In the genomic region with DNA sequence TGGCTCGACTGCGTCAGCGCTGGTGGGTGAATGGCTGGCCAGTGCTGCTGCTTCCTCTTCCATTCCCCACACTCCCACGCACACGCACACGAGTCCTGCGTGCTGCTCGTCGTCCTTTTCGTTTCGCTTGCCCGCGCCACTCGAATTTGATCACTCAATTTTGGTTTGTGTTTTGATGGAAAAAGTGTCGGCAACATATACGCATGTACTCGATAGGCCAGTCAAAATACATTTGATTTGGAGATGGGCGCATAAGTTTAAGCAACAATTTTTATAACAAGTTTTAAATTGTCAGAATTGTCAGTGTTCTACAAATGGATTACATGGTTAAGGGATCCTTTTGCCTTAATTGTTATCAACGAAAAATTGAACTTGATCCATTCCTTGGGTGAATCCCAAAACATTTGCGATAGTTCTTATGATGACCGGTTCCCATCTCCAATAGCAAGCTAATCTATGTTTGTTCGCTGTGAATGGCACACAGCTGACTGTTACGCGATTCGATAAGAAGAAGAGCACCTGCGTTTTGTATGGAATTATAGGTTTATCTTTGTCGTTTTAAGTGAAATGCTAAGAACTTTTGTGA, we compare ENCODE assay signal across 2 fruit fly cellular contexts.
TF ChIP-seq lines count a peak whose summit lies in the region.

A gene (minus strand): TSS at position 295 of the 586 bp plus-strand sequence.
A gene (plus strand): TSS at position 487 of the 586 bp plus-strand sequence.

TF ChIP-seq in whole organism, embryonic, 481 proteins besides CTCF, POLR2A, EP300 and RAD21 (continued from another document and continues in another):
- TF ChIP-seq ATbp (GFP tag; optimal IDR thresholded peaks at IDR 0.05; lab: Kevin White, UChicago) (no peak), CG8924 (tag; optimal IDR thresholded peaks at IDR 0.05; lab: Kevin White, UChicago) (peak; percentile 36), Gsc (GFP tag; IDR thresholded peaks at IDR 0.05; lab: Robert Waterston, UW) (no peak), Aef1 (GFP tag; IDR thresholded peaks at IDR 0.05; lab: Robert Waterston, UW) (0 out of 3 replicates have a peak, but pooled peaks have one; percentile 17), emc (GFP tag; optimal IDR thresholded peaks at IDR 0.05; lab: Kevin White, UChicago) (no peak), scrt (GFP tag; optimal IDR thresholded peaks at IDR 0.05; lab: Kevin White, UChicago) (no peak), CG18011 (GFP tag; optimal IDR thresholded peaks at IDR 0.05; lab: Kevin White, UChicago) (peak; percentile 64), CG18476 (GFP tag; optimal IDR thresholded peaks at IDR 0.05; lab: Kevin White, UChicago) (no peak), CG10321 (GFP tag; IDR thresholded peaks at IDR 0.05; lab: Robert Waterston, UW) (no peak), tx (GFP tag; optimal IDR thresholded peaks at IDR 0.05; lab: Kevin White, UChicago) (peak; percentile 55), CG2120 (GFP tag; optimal IDR thresholded peaks at IDR 0.05; lab: Kevin White, UChicago) (peak; percentile 69), Sox102F (GFP tag; optimal IDR thresholded peaks at IDR 0.05; lab: Kevin White, UChicago) (no peak), CG11247 (GFP tag; IDR thresholded peaks at IDR 0.05; lab: Robert Waterston, UW) (no peak), dysf (GFP tag; IDR thresholded peaks at IDR 0.05; lab: Robert Waterston, UW) (peak; percentile 23; the same call in 1 of the 3 replicates), tgo (GFP tag; IDR thresholded peaks at IDR 0.05; lab: Robert Waterston, UW) (no peak), CG8281 (tag; optimal IDR thresholded peaks at IDR 0.05; lab: Kevin White, UChicago) (no peak), CG10147 (GFP tag; optimal IDR thresholded peaks at IDR 0.05; lab: Kevin White, UChicago) (no peak), Xbp1 (GFP tag; optimal IDR thresholded peaks at IDR 0.05; lab: Kevin White, UChicago) (peak; percentile 56), BEAF-32 (GFP tag; optimal IDR thresholded peaks at IDR 0.05; lab: Kevin White, UChicago) (peak; percentile 89), fu2 (GFP tag; optimal IDR thresholded peaks at IDR 0.05; lab: Kevin White, UChicago) (peak; percentile 44), CG18619 (GFP tag; optimal IDR thresholded peaks at IDR 0.05; lab: Kevin White, UChicago) (peak; percentile 24), Hr78 (GFP tag; optimal IDR thresholded peaks at IDR 0.05; lab: Kevin White, UChicago) (no peak), CG6854 (GFP tag; optimal IDR thresholded peaks at IDR 0.05; lab: Kevin White, UChicago) (no peak), CG31388 (GFP tag; optimal IDR thresholded peaks at IDR 0.05; lab: Kevin White, UChicago) (no peak), Sin3A (optimal IDR thresholded peaks at IDR 0.05; lab: Kevin White, UChicago) (peak; percentile 97), Rx (GFP tag; IDR thresholded peaks at IDR 0.05; lab: Robert Waterston, UW) (no peak), z (GFP tag; IDR thresholded peaks at IDR 0.05; lab: Robert Waterston, UW) (no peak), en (GFP tag; optimal IDR thresholded peaks at IDR 0.05; lab: Kevin White, UChicago) (no peak), Dp (GFP tag; optimal IDR thresholded peaks at IDR 0.05; lab: Kevin White, UChicago) (no peak), CkIIα-i1 (GFP tag; IDR thresholded peaks at IDR 0.05; lab: Robert Waterston, UW) (no peak), vfl (GFP tag; optimal IDR thresholded peaks at IDR 0.05; lab: Kevin White, UChicago) (peak; percentile 19), Myb (GFP tag; optimal IDR thresholded peaks at IDR 0.05; lab: Kevin White, UChicago) (peak; percentile 34), CG14710 (tag; optimal IDR thresholded peaks at IDR 0.05; lab: Kevin White, UChicago) (peak; percentile 64), Bdp1 (GFP tag; optimal IDR thresholded peaks at IDR 0.05; lab: Kevin White, UChicago) (no peak), gcm (GFP tag; optimal IDR thresholded peaks at IDR 0.05; lab: Kevin White, UChicago) (no peak), CG8359 (GFP tag; optimal IDR thresholded peaks at IDR 0.05; lab: Kevin White, UChicago; ENCODE audit: borderline replicate concordance) (no peak), Hr39 (optimal IDR thresholded peaks at IDR 0.05; lab: Kevin White, UChicago) (no peak), oc (tag; optimal IDR thresholded peaks at IDR 0.05; lab: Kevin White, UChicago) (no peak), CG33213 (GFP tag; optimal IDR thresholded peaks at IDR 0.05; lab: Kevin White, UChicago) (peak; percentile 26), CG1529 (GFP tag; optimal IDR thresholded peaks at IDR 0.05; lab: Kevin White, UChicago) (no peak), dati (GFP tag; IDR thresholded peaks at IDR 0.05; lab: Robert Waterston, UW) (no peak), HLH54F (GFP tag; optimal IDR thresholded peaks at IDR 0.05; lab: Kevin White, UChicago) (peak; percentile 47), CG14667 (GFP tag; IDR thresholded peaks at IDR 0.05; lab: Robert Waterston, UW) (no peak), sens-2 (GFP tag; IDR thresholded peaks at IDR 0.05; lab: Robert Waterston, UW) (no peak), az2 (GFP tag; optimal IDR thresholded peaks at IDR 0.05; lab: Kevin White, UChicago) (peak; percentile 34), bab2 (GFP tag; optimal IDR thresholded peaks at IDR 0.05; lab: Kevin White, UChicago) (no peak), Fer1 (GFP tag; optimal IDR thresholded peaks at IDR 0.05; lab: Kevin White, UChicago) (no peak), lola (GFP tag; optimal IDR thresholded peaks at IDR 0.05; lab: Kevin White, UChicago) (peak in 1 of 3 experiments; percentile 53), CG7987 (GFP tag; optimal IDR thresholded peaks at IDR 0.05; lab: Kevin White, UChicago) (no peak), her (GFP tag; optimal IDR thresholded peaks at IDR 0.05; lab: Kevin White, UChicago) (no peak), CG32767 (GFP tag; IDR thresholded peaks at IDR 0.05; lab: Robert Waterston, UW) (no peak), jing (GFP tag; optimal IDR thresholded peaks at IDR 0.05; lab: Kevin White, UChicago) (no peak), CG3838 (GFP tag; optimal IDR thresholded peaks at IDR 0.05; lab: Kevin White, UChicago) (no peak), CG13123 (GFP tag; optimal IDR thresholded peaks at IDR 0.05; lab: Kevin White, UChicago) (peak; percentile 1), CG5245 (GFP tag; optimal IDR thresholded peaks at IDR 0.05; lab: Kevin White, UChicago) (no peak), nom (GFP tag; optimal IDR thresholded peaks at IDR 0.05; lab: Kevin White, UChicago) (no peak), CG31224 (GFP tag; IDR thresholded peaks at IDR 0.05; lab: Robert Waterston, UW) (no peak), ttk (GFP tag; IDR thresholded peaks at IDR 0.05; lab: Robert Waterston, UW) (no peak), zf30C (GFP tag; optimal IDR thresholded peaks at IDR 0.05; lab: Kevin White, UChicago) (no peak), br (optimal IDR thresholded peaks at IDR 0.05; lab: Kevin White, UChicago) (no peak), NFAT (GFP tag; IDR thresholded peaks at IDR 0.05; lab: Robert Waterston, UW) (peak; percentile 46; the same call in 1 of the 2 replicates), Mrtf (GFP tag; IDR thresholded peaks at IDR 0.05; lab: Robert Waterston, UW) (no peak), bsh (GFP tag; optimal IDR thresholded peaks at IDR 0.05; lab: Kevin White, UChicago) (no peak), Stat92E (GFP tag; optimal IDR thresholded peaks at IDR 0.05; lab: Kevin White, UChicago) (no peak), Vsx1 (GFP tag; optimal IDR thresholded peaks at IDR 0.05; lab: Kevin White, UChicago) (peak; percentile 94)

TF ChIP-seq in whole organism, prepupa, 60 proteins besides CTCF, POLR2A, EP300 and RAD21 (continued from another document):
- TF ChIP-seq ss (GFP tag; optimal IDR thresholded peaks at IDR 0.05; lab: Kevin White, UChicago) (peak in 1 of 2 experiments; percentile 15), Hr38 (GFP tag; optimal IDR thresholded peaks at IDR 0.05; lab: Kevin White, UChicago) (no peak), CG8632 (GFP tag; optimal IDR thresholded peaks at IDR 0.05; lab: Kevin White, UChicago) (no peak), lz (GFP tag; optimal IDR thresholded peaks at IDR 0.05; lab: Kevin White, UChicago) (peak; percentile 53), Sox102F (GFP tag; optimal IDR thresholded peaks at IDR 0.05; lab: Kevin White, UChicago) (no peak), pdm3 (GFP tag; optimal IDR thresholded peaks at IDR 0.05; lab: Kevin White, UChicago) (no peak), CG8319 (GFP tag; optimal IDR thresholded peaks at IDR 0.05; lab: Kevin White, UChicago) (no peak), CG10631 (GFP tag; optimal IDR thresholded peaks at IDR 0.05; lab: Kevin White, UChicago) (peak; percentile 70), CG15336 (GFP tag; IDR thresholded peaks at IDR 0.05; lab: Robert Waterston, UW) (no peak)
TF ChIP-seq in whole organism, prepupa: peak in this region for 26.
